Worm (Caenorhabditis elegans) whole organism, late embryonic: ENCODE data around the gene T25D3.4.

Experiments
- C08G9.2 ChIP-seq: sonication (generic microtip); optimal IDR thresholded peaks from 2 replicates; lab custom pipeline; 2016; ENCODE audit warnings: mild to moderate bottlenecking, missing genetic modification characterization, moderate library complexity, missing compliant biosample characterization
- C38D4.7 ChIP-seq: fragments of 200-800 bp; sonication (Bioruptor generic); optimal IDR thresholded peaks from 2 replicates; lab custom pipeline; 2018; ENCODE audit warnings: mild to moderate bottlenecking, missing genetic modification characterization, moderate library complexity, missing compliant biosample characterization
- F13H6.1 ChIP-seq: sonication (generic microtip); optimal IDR thresholded peaks from 2 replicates; lab custom pipeline; 2016; ENCODE audit warnings: missing genetic modification characterization, missing compliant biosample characterization
- T23F11.4 ChIP-seq: fragments of 200-800 bp; sonication (Bioruptor generic); optimal IDR thresholded peaks from 2 replicates; lab custom pipeline; 2018; ENCODE audit warnings: mild to moderate bottlenecking, missing genetic modification characterization, missing compliant biosample characterization
- Y22D7AL.16 ChIP-seq: sonication (generic microtip); optimal IDR thresholded peaks from 2 replicates; lab custom pipeline; 2016; ENCODE audit warnings: missing genetic modification characterization, missing compliant biosample characterization
- ama-1 ChIP-seq: fragments of 150-350 bp; optimal IDR thresholded peaks from 2 replicates; lab custom pipeline; 2014
- ceh-14 ChIP-seq: sonication (generic microtip); optimal IDR thresholded peaks from 2 replicates; lab custom pipeline; 2016; ENCODE audit warnings: missing genotype, missing genetic modification characterization, missing compliant biosample characterization
- ceh-18 ChIP-seq: sonication (generic microtip); optimal IDR thresholded peaks from 2 replicates; lab custom pipeline; 2016; ENCODE audit warnings: missing genetic modification characterization, missing compliant biosample characterization
- ceh-2 ChIP-seq: sonication (generic microtip); optimal IDR thresholded peaks from 2 replicates; lab custom pipeline; 2016; ENCODE audit warnings: missing genotype, missing genetic modification characterization, missing compliant biosample characterization
- ceh-22 ChIP-seq: sonication (generic microtip); optimal IDR thresholded peaks from 2 replicates; lab custom pipeline; 2017; ENCODE audit warnings: missing biosample characterization, missing genetic modification characterization
- ceh-24 ChIP-seq: sonication (generic microtip); optimal IDR thresholded peaks from 2 replicates; lab custom pipeline; 2016; ENCODE audit warnings: mild to moderate bottlenecking, missing genetic modification characterization, missing compliant biosample characterization
- ceh-30 ChIP-seq: fragments of 150-350 bp; optimal IDR thresholded peaks from 2 replicates; lab custom pipeline; 2014; ENCODE audit warnings: missing biosample characterization, missing genetic modification characterization
- ceh-31 ChIP-seq: sonication (generic microtip); optimal IDR thresholded peaks from 2 replicates; lab custom pipeline; 2016; ENCODE audit warnings: missing genetic modification characterization, missing compliant biosample characterization
- ceh-34 ChIP-seq: sonication (generic microtip); optimal IDR thresholded peaks from 2 replicates; lab custom pipeline; 2016; ENCODE audit warnings: mild to moderate bottlenecking, missing genetic modification characterization, missing compliant biosample characterization
- ceh-45 ChIP-seq: fragments of 200-800 bp; sonication (Bioruptor generic); IDR thresholded peaks from 2 replicates; pipeline ENCODE4 v1.3.6; 2022; ENCODE audit warnings: missing genetic modification reagents, missing genetic modification characterization, missing compliant biosample characterization
- ceh-6 ChIP-seq: fragments of 200-800 bp; sonication (Bioruptor generic); optimal IDR thresholded peaks from 2 replicates; lab custom pipeline; 2018; ENCODE audit warnings: mild to moderate bottlenecking, missing genetic modification characterization, missing compliant biosample characterization
- dve-1 ChIP-seq: sonication (generic microtip); optimal IDR thresholded peaks from 2 replicates; lab custom pipeline; 2017; ENCODE audit warnings: antibody characterized with exemption, mild to moderate bottlenecking, missing genetic modification characterization, missing compliant biosample characterization
- elt-2 ChIP-seq: sonication (generic microtip); optimal IDR thresholded peaks from 2 replicates; lab custom pipeline; 2016; ENCODE audit warnings: missing genetic modification reagents, missing genetic modification characterization, missing compliant biosample characterization
- ets-4 ChIP-seq: sonication (generic microtip); optimal IDR thresholded peaks from 2 replicates; lab custom pipeline; 2016; ENCODE audit warnings: missing genetic modification characterization, missing compliant biosample characterization
- fkh-10 ChIP-seq: fragments of 150-350 bp; optimal IDR thresholded peaks from 2 replicates; lab custom pipeline; 2014; ENCODE audit warnings: missing biosample characterization, missing genetic modification reagents, missing genetic modification characterization
- gmeb-2 ChIP-seq: sonication (generic microtip); optimal IDR thresholded peaks from 2 replicates; lab custom pipeline; 2016; ENCODE audit warnings: missing genetic modification characterization, inconsistent platforms, missing compliant biosample characterization
- hlh-30 ChIP-seq: sonication (generic microtip); optimal IDR thresholded peaks from 2 replicates; lab custom pipeline; 2017; ENCODE audit warnings: antibody characterized with exemption, missing genetic modification characterization, missing compliant biosample characterization; ENCODE audit not compliant: insufficient read depth
- hlh-6 ChIP-seq: sonication (generic microtip); optimal IDR thresholded peaks from 2 replicates; lab custom pipeline; 2016; ENCODE audit warnings: missing genotype, missing genetic modification characterization, missing compliant biosample characterization
- lin-11 ChIP-seq: fragments of 200-800 bp; sonication (Bioruptor generic); optimal IDR thresholded peaks from 2 replicates; lab custom pipeline; 2018; ENCODE audit warnings: mild to moderate bottlenecking, missing genetic modification characterization, missing compliant biosample characterization
- madf-2 ChIP-seq: sonication (generic microtip); optimal IDR thresholded peaks from 2 replicates; lab custom pipeline; 2017; ENCODE audit warnings: missing genetic modification characterization, missing compliant biosample characterization
- mec-3 ChIP-seq: sonication (generic microtip); optimal IDR thresholded peaks from 2 replicates; lab custom pipeline; 2016; ENCODE audit warnings: borderline replicate concordance, missing genetic modification characterization, missing compliant biosample characterization
- nfya-1 ChIP-seq: sonication (generic microtip); optimal IDR thresholded peaks from 2 replicates; lab custom pipeline; 2017; ENCODE audit warnings: missing genetic modification characterization, mild to moderate bottlenecking, missing compliant biosample characterization, antibody characterized with exemption, moderate library complexity
- npax-4 ChIP-seq: sonication (generic microtip); optimal IDR thresholded peaks from 2 replicates; lab custom pipeline; 2016; ENCODE audit warnings: missing genetic modification characterization, missing compliant biosample characterization
- pag-3 ChIP-seq: sonication (generic microtip); optimal IDR thresholded peaks from 2 replicates; lab custom pipeline; 2016; ENCODE audit warnings: missing compliant biosample characterization, missing genetic modification characterization, borderline replicate concordance
- pax-1 ChIP-seq: fragments of 150-350 bp; optimal IDR thresholded peaks from 2 replicates; lab custom pipeline; 2014; ENCODE audit warnings: missing biosample characterization, missing genetic modification characterization
- pha-2 ChIP-seq: sonication (generic microtip); optimal IDR thresholded peaks from 2 replicates; lab custom pipeline; 2017; ENCODE audit warnings: mild to moderate bottlenecking, missing genetic modification characterization, missing compliant biosample characterization
- pqm-1 ChIP-seq: sonication (generic microtip); optimal IDR thresholded peaks from 2 replicates; lab custom pipeline; 2016; ENCODE audit warnings: missing genetic modification characterization, missing compliant biosample characterization
- ref-2 ChIP-seq: sonication (generic microtip); optimal IDR thresholded peaks from 2 replicates; lab custom pipeline; 2016; ENCODE audit warnings: missing genetic modification characterization, missing compliant biosample characterization
- sdc-2 ChIP-seq: sonication (generic microtip); optimal IDR thresholded peaks from 2 replicates; lab custom pipeline; 2016; ENCODE audit warnings: missing genotype, missing genetic modification characterization, missing compliant biosample characterization
- sox-2 ChIP-seq: fragments of 200-800 bp; sonication (Bioruptor generic); IDR thresholded peaks from 2 replicates; pipeline ENCODE4 v1.3.6; 2022; ENCODE audit warnings: missing genetic modification reagents, missing genetic modification characterization, missing compliant biosample characterization
- sox-4 ChIP-seq: sonication (generic microtip); optimal IDR thresholded peaks from 2 replicates; lab custom pipeline; 2017; ENCODE audit warnings: mild to moderate bottlenecking, missing genetic modification characterization, inconsistent platforms, missing compliant biosample characterization
- tbx-2 ChIP-seq: sonication (generic microtip); optimal IDR thresholded peaks from 2 replicates; lab custom pipeline; 2016; ENCODE audit warnings: missing genetic modification characterization, missing compliant biosample characterization
- ttx-3 ChIP-seq: sonication (generic microtip); optimal IDR thresholded peaks from 2 replicates; lab custom pipeline; 2016; ENCODE audit warnings: missing genetic modification reagents, missing genetic modification characterization, missing compliant biosample characterization
- unc-3 ChIP-seq, 2 experiments: fragments of 200-800 bp in 1 of 2; sonication (Bioruptor generic) in 1 of 2; sonication (generic microtip) in 1 of 2; conservative IDR thresholded peaks in 1 of 2; optimal IDR thresholded peaks in 1 of 2; 2 replicates each; pipeline versions ENCODE4 v1.3.6 to Lab custom; 2016 to 2022; ENCODE audit warnings: missing compliant biosample characterization in 2 of 2, missing genetic modification characterization in 2 of 2, missing genetic modification reagents in 1 of 2
- unc-42 ChIP-seq: sonication (generic microtip); optimal IDR thresholded peaks from 2 replicates; lab custom pipeline; 2016; ENCODE audit warnings: missing genotype, missing genetic modification characterization, missing compliant biosample characterization
- unc-86 ChIP-seq: sonication (generic microtip); optimal IDR thresholded peaks from 2 replicates; lab custom pipeline; 2016; ENCODE audit warnings: missing genetic modification characterization, missing compliant biosample characterization
- zip-5 ChIP-seq: sonication (generic microtip); optimal IDR thresholded peaks from 2 replicates; lab custom pipeline; 2016; ENCODE audit warnings: missing genetic modification characterization, missing compliant biosample characterization
- ztf-16 ChIP-seq: sonication (generic microtip); optimal IDR thresholded peaks from 2 replicates; lab custom pipeline; 2017; ENCODE audit warnings: missing genetic modification characterization, missing compliant biosample characterization

T25D3.4 gene

ce11 chrII:135166-135565 is 11.9 kb upstream of the T25D3.4 start, which contains the start of gene K10B4.1:
Gene K10B4.1 (plus strand): TSS chrII:135466.
- no peak for TF ChIP-seq ceh-34 (tag; lab: Kevin White, UChicago)
- TF ChIP-seq, all 69 proteins: peak for 0

DNA sequence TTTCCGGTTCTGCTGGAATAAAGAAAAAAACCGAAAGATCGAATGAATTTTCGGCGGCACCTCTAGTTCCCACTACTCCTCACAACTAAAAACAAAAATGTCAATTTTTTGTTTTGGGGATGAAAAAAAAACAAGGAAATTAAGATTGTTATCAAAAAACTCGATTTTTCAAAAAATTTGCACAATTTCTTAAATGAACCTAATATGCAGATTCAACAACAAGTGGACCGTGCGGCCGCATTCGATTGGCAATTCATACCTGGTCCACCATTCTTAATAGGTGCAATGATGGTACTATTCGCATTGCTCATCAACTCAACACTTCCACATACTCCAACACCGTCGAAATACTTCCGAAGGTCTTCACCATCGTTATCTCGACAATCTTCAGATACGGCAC is 4.5 kb downstream of the T25D3.4 start:
- no peak for TF ChIP-seq ceh-30 (tag; lab: Kevin White, UChicago)
- TF ChIP-seq sox-4, result no peak
- no peak for TF ChIP-seq npax-4
- TF ChIP-seq lin-11 (tag; lab: Kevin White, UChicago), result no peak
- TF ChIP-seq unc-3 (GFP tag; conservative IDR thresholded peaks at IDR 0.05; lab: Robert Waterston, UW), result no peak
- no peak for TF ChIP-seq unc-3 (tag; optimal IDR thresholded peaks at IDR 0.05; lab: Kevin White, UChicago)
- no peak for TF ChIP-seq Y22D7AL.16
- no peak for TF ChIP-seq madf-2 (tag; lab: Kevin White, UChicago)
- no peak for TF ChIP-seq ceh-6 (GFP tag; lab: Kevin White, UChicago)
- no peak for TF ChIP-seq F13H6.1 (tag; lab: Kevin White, UChicago)
- no peak for TF ChIP-seq mec-3
- TF ChIP-seq ceh-31, result no peak
- no peak for TF ChIP-seq ceh-45 (GFP tag; lab: Robert Waterston, UW)
- no peak for TF ChIP-seq nfya-1
- TF ChIP-seq, all 69 proteins: peak for 0

- TF ChIP-seq hlh-30 (tag; lab: Kevin White, UChicago) (no peak), C08G9.2 (tag; lab: Kevin White, UChicago) (no peak), elt-2 (tag; lab: Kevin White, UChicago) (no peak), ceh-45 (GFP tag; lab: Robert Waterston, UW) (no peak), nfya-1 (no peak), sdc-2 (no peak), ceh-31 (no peak), unc-86 (tag; lab: Kevin White, UChicago) (no peak), ama-1 (lab: Kevin White, UChicago) (no peak), C38D4.7 (GFP tag; lab: Kevin White, UChicago) (no peak), lin-11 (tag; lab: Kevin White, UChicago) (no peak), pha-2 (no peak), pqm-1 (no peak), ceh-2 (tag; lab: Kevin White, UChicago) (no peak), dve-1 (tag; lab: Kevin White, UChicago) (no peak), ceh-14 (tag; lab: Kevin White, UChicago) (no peak), pag-3 (no peak), hlh-6 (no peak), ttx-3 (no peak)
- TF ChIP-seq, all 69 proteins: peak for 0
Observed at ce11 chrII:152283-152682, 5.2 kb downstream of the T25D3.4 start, which contains the start of gene T25D3.3. Gene T25D3.3 (plus strand): TSS chrII:152583.

DNA sequence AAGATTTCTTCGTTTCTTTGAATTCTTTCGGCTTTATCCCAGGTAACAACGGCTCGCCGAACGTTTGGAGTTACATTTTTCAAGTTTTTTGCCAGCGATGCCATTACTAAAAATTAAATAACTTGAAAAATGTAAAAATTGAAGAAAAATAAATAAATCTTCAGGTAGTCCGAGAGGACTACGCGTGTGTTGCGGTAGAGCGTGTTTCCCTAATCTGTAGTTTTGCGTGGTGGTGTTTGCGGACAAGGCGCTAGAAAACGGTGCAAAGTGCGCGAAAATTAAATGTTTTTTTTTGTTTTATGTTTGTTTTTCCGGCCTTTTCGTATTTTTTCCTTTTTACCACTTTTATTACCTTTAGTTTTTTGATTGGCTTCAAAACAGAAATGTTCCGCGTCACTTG is 8.9 kb downstream of the T25D3.4 start, which contains the start of gene mrpl-28:
mrpl-28 (minus strand) TSS at position 106 of the 400 bp plus-strand sequence.
- TF ChIP-seq pax-1 (tag; lab: Kevin White, UChicago) (peak; percentile 71), ceh-22 (tag; lab: Kevin White, UChicago) (no peak), elt-2 (tag; lab: Kevin White, UChicago) (peak; percentile 63), ceh-14 (tag; lab: Kevin White, UChicago) (no peak), unc-3 (GFP tag; conservative IDR thresholded peaks at IDR 0.05; lab: Robert Waterston, UW) (no peak), unc-3 (tag; optimal IDR thresholded peaks at IDR 0.05; lab: Kevin White, UChicago) (no peak), dve-1 (tag; lab: Kevin White, UChicago) (peak; percentile 57), tbx-2 (tag; lab: Kevin White, UChicago) (peak; percentile 40), nfya-1 (peak; percentile 66), ceh-30 (tag; lab: Kevin White, UChicago) (no peak), ets-4 (tag; lab: Kevin White, UChicago) (peak; percentile 50), pqm-1 (peak; percentile 43), ceh-18 (tag; lab: Kevin White, UChicago) (peak; percentile 52), ztf-16 (tag; lab: Kevin White, UChicago) (no peak), ceh-31 (peak; percentile 51), C08G9.2 (tag; lab: Kevin White, UChicago) (peak; percentile 46), ref-2 (no peak), ceh-34 (tag; lab: Kevin White, UChicago) (peak; percentile 25), sox-2 (GFP tag; lab: Robert Waterston, UW) (no peak), ceh-6 (GFP tag; lab: Kevin White, UChicago) (no peak), zip-5 (no peak), fkh-10 (no peak), hlh-30 (tag; lab: Kevin White, UChicago) (no peak), gmeb-2 (tag; lab: Kevin White, UChicago) (no peak), unc-42 (peak; percentile 69), ceh-24 (tag; lab: Kevin White, UChicago) (no peak), T23F11.4 (no peak), ceh-45 (GFP tag; lab: Robert Waterston, UW) (no peak)
